Fruit fly (Drosophila melanogaster) whole organism, prepupa: ENCODE results near the gene CG10841.
A peak's percentile ranks its signal among the peaks of the same experiment; 100 is the strongest.

Source experiments
- CG10631 ChIP-seq: fragments of 200-800 bp; sonication (Bioruptor generic); optimal IDR thresholded peaks from 2 replicates; lab custom pipeline; 2016; ENCODE audit warnings: missing biosample characterization, missing genetic modification characterization
- CG10669 ChIP-seq: fragments of 200-800 bp; sonication (Bioruptor generic); optimal IDR thresholded peaks from 3 replicates; lab custom pipeline; 2018; ENCODE audit warnings: missing biosample characterization, mild to moderate bottlenecking, missing genetic modification characterization, moderate library complexity
- CG11294 ChIP-seq: fragments of 200-800 bp; sonication (Bioruptor generic); IDR thresholded peaks from 2 replicates; pipeline ENCODE4 v1.3.6; 2022; ENCODE audit warnings: missing biosample characterization, missing genetic modification characterization
- CG11762 ChIP-seq: fragments of 200-800 bp; sonication (Bioruptor generic); optimal IDR thresholded peaks from 3 replicates; lab custom pipeline; 2016; ENCODE audit warnings: missing biosample characterization, missing genetic modification characterization; ENCODE audit not compliant: insufficient read depth
- CG15336 ChIP-seq: fragments of 200-800 bp; sonication (Bioruptor generic); IDR thresholded peaks from 2 replicates; pipeline ENCODE4 v1.3.6; 2022; ENCODE audit warnings: missing biosample characterization, missing genetic modification characterization
- CG1621 ChIP-seq: fragments of 200-800 bp; sonication (Bioruptor generic); optimal IDR thresholded peaks from 3 replicates; lab custom pipeline; 2018; ENCODE audit warnings: missing biosample characterization, mild to moderate bottlenecking, missing genetic modification characterization
- CG16779 ChIP-seq: fragments of 200-800 bp; sonication (Bioruptor generic); optimal IDR thresholded peaks from 3 replicates; lab custom pipeline; 2017; ENCODE audit warnings: missing biosample characterization, mild to moderate bottlenecking, missing genetic modification characterization
- CG31627 ChIP-seq: fragments of 200-800 bp; sonication (Bioruptor generic); optimal IDR thresholded peaks from 3 replicates; lab custom pipeline; 2016; ENCODE audit warnings: missing biosample characterization, missing genetic modification characterization
- CG32006 ChIP-seq: fragments of 200-800 bp; sonication (Bioruptor generic); optimal IDR thresholded peaks from 3 replicates; lab custom pipeline; 2017; ENCODE audit warnings: missing biosample characterization, mild to moderate bottlenecking, missing genetic modification characterization
- CG3919 ChIP-seq: fragments of 200-800 bp; sonication (Bioruptor generic); optimal IDR thresholded peaks from 3 replicates; lab custom pipeline; 2016; ENCODE audit warnings: missing biosample characterization, missing genetic modification characterization
- CG4318 ChIP-seq: fragments of 200-800 bp; sonication (Bioruptor generic); optimal IDR thresholded peaks from 3 replicates; lab custom pipeline; 2017; ENCODE audit warnings: missing biosample characterization, mild to moderate bottlenecking, missing genetic modification characterization
- CG6163 ChIP-seq: fragments of 200-800 bp; sonication (Bioruptor generic); IDR thresholded peaks from 3 replicates; pipeline ENCODE4 v1.3.6; 2022; ENCODE audit warnings: missing biosample characterization, missing genetic modification characterization
- CG6276 ChIP-seq: fragments of 200-800 bp; sonication (Bioruptor generic); optimal IDR thresholded peaks from 2 replicates; lab custom pipeline; 2017; ENCODE audit warnings: missing biosample characterization, mild to moderate bottlenecking, missing genetic modification characterization
- CG6792 ChIP-seq: fragments of 200-800 bp; sonication (Bioruptor generic); optimal IDR thresholded peaks from 3 replicates; lab custom pipeline; 2016; ENCODE audit warnings: missing biosample characterization, missing genetic modification characterization
- CG6808 ChIP-seq: fragments of 200-800 bp; sonication (Bioruptor generic); optimal IDR thresholded peaks from 3 replicates; lab custom pipeline; 2017; ENCODE audit warnings: missing biosample characterization, missing genetic modification characterization, mild to moderate bottlenecking, moderate library complexity, missing genetic modification reagents
- CG6854 ChIP-seq: fragments of 200-800 bp; sonication (Bioruptor generic); optimal IDR thresholded peaks from 2 replicates; lab custom pipeline; 2017; ENCODE audit warnings: missing biosample characterization, mild to moderate bottlenecking, missing genetic modification characterization
- CG8119 ChIP-seq: fragments of 200-800 bp; sonication (Bioruptor generic); IDR thresholded peaks from 3 replicates; pipeline ENCODE4 v1.3.6; 2022; ENCODE audit warnings: missing biosample characterization, missing genetic modification characterization
- CG8319 ChIP-seq: fragments of 200-800 bp; sonication (Bioruptor generic); optimal IDR thresholded peaks from 3 replicates; lab custom pipeline; 2016; ENCODE audit warnings: missing biosample characterization, missing genetic modification characterization
- CG8632 ChIP-seq: fragments of 200-800 bp; sonication (Bioruptor generic); optimal IDR thresholded peaks from 3 replicates; lab custom pipeline; 2016; ENCODE audit warnings: missing biosample characterization, missing genetic modification characterization
- CG9139 ChIP-seq: fragments of 200-800 bp; sonication (Bioruptor generic); optimal IDR thresholded peaks from 3 replicates; lab custom pipeline; 2017; ENCODE audit warnings: missing biosample characterization, mild to moderate bottlenecking, missing genetic modification characterization
- Eip75B ChIP-seq: fragments of 200-800 bp; sonication (Bioruptor generic); optimal IDR thresholded peaks from 3 replicates; lab custom pipeline; 2016; ENCODE audit warnings: missing biosample characterization, missing genetic modification characterization
- Eip78C ChIP-seq: fragments of 200-800 bp; sonication (Bioruptor generic); peaks from one replicate; lab custom pipeline; 2016; ENCODE audit warnings: missing biosample characterization, missing genetic modification characterization
- Eip93F ChIP-seq: fragments of 200-800 bp; sonication (Bioruptor generic); optimal IDR thresholded peaks from 2 replicates; lab custom pipeline; 2016; ENCODE audit warnings: missing biosample characterization, mild to moderate bottlenecking, missing genetic modification characterization
- Ets21C ChIP-seq: fragments of 200-800 bp; sonication (Bioruptor generic); optimal IDR thresholded peaks from 3 replicates; lab custom pipeline; 2016; ENCODE audit warnings: missing biosample characterization, missing genetic modification characterization
- Ets96B ChIP-seq: fragments of 200-800 bp; optimal IDR thresholded peaks from 2 replicates; lab custom pipeline; 2019; ENCODE audit warnings: missing biosample characterization, mild to moderate bottlenecking, missing genetic modification characterization, moderate library complexity
- Hr39 ChIP-seq: fragments of 200-800 bp; sonication (Bioruptor generic); optimal IDR thresholded peaks from 2 replicates; lab custom pipeline; 2016; ENCODE audit warnings: missing biosample characterization, missing genetic modification characterization
- Lpt ChIP-seq: fragments of 200-800 bp; sonication (Bioruptor generic); optimal IDR thresholded peaks from 3 replicates; lab custom pipeline; 2016; ENCODE audit warnings: missing biosample characterization, missing genetic modification characterization
- Met ChIP-seq: fragments of 200-800 bp; sonication (Bioruptor generic); optimal IDR thresholded peaks from 3 replicates; lab custom pipeline; 2016; ENCODE audit warnings: missing biosample characterization, missing genetic modification characterization
- OdsH ChIP-seq: fragments of 200-800 bp; sonication (Bioruptor generic); optimal IDR thresholded peaks from 3 replicates; lab custom pipeline; 2016; ENCODE audit warnings: missing biosample characterization, missing genetic modification characterization
- Sox102F ChIP-seq: fragments of 200-800 bp; sonication (Bioruptor generic); optimal IDR thresholded peaks from 2 replicates; lab custom pipeline; 2016; ENCODE audit warnings: missing biosample characterization, mild to moderate bottlenecking, missing genetic modification characterization
- Sox14 ChIP-seq: fragments of 200-800 bp; sonication (Bioruptor generic); optimal IDR thresholded peaks from 3 replicates; lab custom pipeline; 2016; ENCODE audit warnings: missing biosample characterization, missing genetic modification characterization
- Sox15 ChIP-seq: fragments of 200-800 bp; sonication (Bioruptor generic); optimal IDR thresholded peaks from 3 replicates; lab custom pipeline; 2016; ENCODE audit warnings: missing biosample characterization, missing genetic modification characterization
- achi ChIP-seq: fragments of 200-800 bp; sonication (Bioruptor generic); optimal IDR thresholded peaks from 3 replicates; lab custom pipeline; 2016; ENCODE audit warnings: missing biosample characterization, missing genetic modification characterization
- cyc ChIP-seq: fragments of 200-800 bp; sonication (Bioruptor generic); optimal IDR thresholded peaks from 3 replicates; lab custom pipeline; 2016; ENCODE audit warnings: missing biosample characterization, missing genetic modification characterization
- dsx ChIP-seq: fragments of 200-800 bp; optimal IDR thresholded peaks from 3 replicates; lab custom pipeline; 2019; ENCODE audit warnings: missing biosample characterization, mild to moderate bottlenecking, missing genetic modification characterization, moderate library complexity; ENCODE audit not compliant: poor library complexity, severe bottlenecking
- esn ChIP-seq: fragments of 200-800 bp; sonication (Bioruptor generic); optimal IDR thresholded peaks from 2 replicates; lab custom pipeline; 2016; ENCODE audit warnings: missing biosample characterization, mild to moderate bottlenecking, missing genetic modification characterization, moderate library complexity
- fd59A ChIP-seq: fragments of 200-800 bp; sonication (Bioruptor generic); optimal IDR thresholded peaks from 2 replicates; lab custom pipeline; 2017; ENCODE audit warnings: missing biosample characterization, mild to moderate bottlenecking, missing genetic modification characterization, missing genetic modification reagents
- fkh ChIP-seq: fragments of 200-800 bp; sonication (Bioruptor generic); optimal IDR thresholded peaks from 3 replicates; lab custom pipeline; 2017; ENCODE audit warnings: missing biosample characterization, mild to moderate bottlenecking, missing genetic modification characterization, moderate library complexity
- lz ChIP-seq: fragments of 200-800 bp; sonication (Bioruptor generic); optimal IDR thresholded peaks from 3 replicates; lab custom pipeline; 2016; ENCODE audit warnings: missing biosample characterization, missing genetic modification characterization
- net ChIP-seq: fragments of 200-800 bp; sonication (Bioruptor generic); optimal IDR thresholded peaks from 3 replicates; lab custom pipeline; 2016; ENCODE audit warnings: missing biosample characterization, missing genetic modification characterization
- pdm3 ChIP-seq: fragments of 200-800 bp; sonication (Bioruptor generic); optimal IDR thresholded peaks from 3 replicates; lab custom pipeline; 2016; ENCODE audit warnings: missing biosample characterization, missing genetic modification characterization
- ss ChIP-seq, 2 experiments: fragments of 200-800 bp; sonication (Bioruptor generic); optimal IDR thresholded peaks; 2 replicates in 1 of 2; 3 replicates in 1 of 2; lab custom pipeline; 2017 to 2018; ENCODE audit warnings: mild to moderate bottlenecking in 2 of 2, missing biosample characterization in 2 of 2, missing genetic modification characterization in 2 of 2, moderate library complexity in 1 of 2
- svp ChIP-seq: fragments of 200-800 bp; sonication (Bioruptor generic); peaks from one replicate; lab custom pipeline; 2016; ENCODE audit warnings: missing biosample characterization, missing genetic modification characterization
- topi ChIP-seq: fragments of 200-800 bp; sonication (Bioruptor generic); optimal IDR thresholded peaks from 3 replicates; lab custom pipeline; 2016; ENCODE audit warnings: missing biosample characterization, missing genetic modification characterization
- vri ChIP-seq: fragments of 200-800 bp; sonication (Bioruptor generic); optimal IDR thresholded peaks from 3 replicates; lab custom pipeline; 2016; ENCODE audit warnings: missing biosample characterization, mild to moderate bottlenecking, missing genetic modification characterization

The CG10841 gene

DNA sequence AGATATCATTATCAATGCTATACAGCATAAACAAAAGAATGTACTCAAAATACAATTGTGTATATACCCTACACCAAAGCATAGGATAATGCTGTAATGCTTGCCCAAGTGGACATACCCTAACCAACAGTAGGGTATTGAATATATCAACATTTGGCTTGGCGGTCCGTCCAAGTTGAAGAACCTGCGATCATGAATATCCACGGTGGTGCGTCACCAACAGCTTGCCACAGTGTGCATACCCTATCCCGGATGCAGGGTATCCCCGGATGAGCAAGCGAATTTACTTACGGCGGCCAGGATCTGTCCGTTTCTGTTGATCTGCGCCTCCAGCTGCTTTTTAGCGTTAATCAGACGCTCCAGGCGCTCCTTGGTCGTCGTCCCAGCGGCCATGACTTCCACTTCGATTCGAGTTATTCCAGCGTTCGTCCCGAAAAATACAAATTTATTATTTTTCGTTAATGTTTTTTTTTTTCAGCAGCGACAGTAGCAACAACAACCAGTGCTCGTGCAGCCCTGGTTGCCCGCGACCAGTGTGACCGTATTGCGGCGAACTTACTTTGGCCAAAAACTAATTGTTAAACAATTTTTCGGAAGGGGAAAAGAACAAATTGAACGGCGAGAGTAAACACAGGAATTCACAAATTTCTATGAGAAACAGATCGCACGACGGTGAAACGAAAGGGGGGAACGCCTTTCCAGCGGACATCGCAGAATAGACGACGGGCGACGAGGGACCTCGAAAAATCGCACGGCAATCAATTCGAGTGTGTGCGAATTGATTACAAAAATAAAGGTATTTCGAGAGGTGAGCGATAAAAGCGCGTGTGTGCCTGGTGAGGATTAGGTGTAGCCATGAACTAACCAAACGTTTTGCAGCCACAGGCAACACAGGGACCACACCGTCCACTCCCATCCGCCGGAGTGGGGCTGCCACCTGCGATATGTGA is 44.7 kb downstream of the CG10841 start, which contains the start of the genes Lkb1 and CG9588 (continued):
- TF ChIP-seq Hr39 (GFP tag; lab: Kevin White, UChicago) (peak; percentile 85), CG31627 (peak; percentile 85), CG11762 (GFP tag; lab: Kevin White, UChicago) (peak; percentile 19), fkh (GFP tag; lab: Kevin White, UChicago) (no peak), CG16779 (tag; lab: Kevin White, UChicago) (no peak), vri (no peak), Met (GFP tag; lab: Kevin White, UChicago) (no peak), Eip75B (GFP tag; lab: Kevin White, UChicago) (peak; percentile 81), net (GFP tag; lab: Kevin White, UChicago) (peak; percentile 69), fd59A (GFP tag; lab: Kevin White, UChicago) (peak; percentile 55), pdm3 (GFP tag; lab: Kevin White, UChicago) (peak; percentile 79), Ets21C (GFP tag; lab: Kevin White, UChicago) (peak; percentile 63), CG4318 (no peak), svp (GFP tag; lab: Kevin White, UChicago) (peak; percentile 84), CG6792 (GFP tag; lab: Kevin White, UChicago) (peak; percentile 68), Eip78C (peak; percentile 88), cyc (GFP tag; lab: Kevin White, UChicago) (peak; percentile 77), dsx (GFP tag; lab: Kevin White, UChicago) (no peak), CG8119 (GFP tag; lab: Robert Waterston, UW) (peak; percentile 75), CG6808 (peak; percentile 41), OdsH (GFP tag; lab: Kevin White, UChicago) (no peak), CG3919 (GFP tag; lab: Kevin White, UChicago) (peak; percentile 82), Sox15 (GFP tag; lab: Kevin White, UChicago) (peak; percentile 62), CG10631 (GFP tag; lab: Kevin White, UChicago) (no peak), ss (GFP tag; optimal IDR thresholded peaks at IDR 0.05; lab: Kevin White, UChicago) (peak; percentile 19 to 51), CG6854 (GFP tag; lab: Kevin White, UChicago) (peak; percentile 6), CG9139 (GFP tag; lab: Kevin White, UChicago) (no peak)

dm6 chr3R:13682994-13683623 is 51.4 kb downstream of the CG10841 start:
- TF ChIP-seq esn (no peak), CG8319 (GFP tag; lab: Kevin White, UChicago) (no peak), Lpt (GFP tag; lab: Kevin White, UChicago) (no peak), CG11294 (GFP tag; lab: Robert Waterston, UW) (no peak), CG1621 (tag; lab: Kevin White, UChicago) (no peak), CG32006 (GFP tag; lab: Kevin White, UChicago) (no peak), CG15336 (GFP tag; lab: Robert Waterston, UW) (peak; percentile 16; the same call in 1 of the 2 replicates), Eip78C (peak; percentile 18), Hr39 (GFP tag; lab: Kevin White, UChicago) (no peak), Ets96B (tag; lab: Kevin White, UChicago) (no peak), CG10669 (GFP tag; lab: Kevin White, UChicago) (no peak), net (GFP tag; lab: Kevin White, UChicago) (no peak), fkh (GFP tag; lab: Kevin White, UChicago) (no peak), pdm3 (GFP tag; lab: Kevin White, UChicago) (no peak), CG3919 (GFP tag; lab: Kevin White, UChicago) (no peak), Eip75B (GFP tag; lab: Kevin White, UChicago) (peak; percentile 1), Sox14 (GFP tag; lab: Kevin White, UChicago) (no peak), CG6163 (GFP tag; lab: Robert Waterston, UW) (no peak), lz (GFP tag; lab: Kevin White, UChicago) (peak; percentile 29), Eip93F (GFP tag; lab: Kevin White, UChicago) (no peak), OdsH (GFP tag; lab: Kevin White, UChicago) (no peak), Sox15 (GFP tag; lab: Kevin White, UChicago) (no peak), CG6276 (GFP tag; lab: Kevin White, UChicago) (no peak), CG8632 (GFP tag; lab: Kevin White, UChicago) (no peak), achi (GFP tag; lab: Kevin White, UChicago) (no peak), dsx (GFP tag; lab: Kevin White, UChicago) (peak; percentile 25), CG4318 (no peak), topi (GFP tag; lab: Kevin White, UChicago) (no peak), vri (no peak), fd59A (GFP tag; lab: Kevin White, UChicago) (no peak), Sox102F (GFP tag; lab: Kevin White, UChicago) (no peak)
